Worm (Caenorhabditis elegans): Measurements from ENCODE around the gene srg-24.
A peak's percentile ranks its signal among the peaks of the same experiment; 100 is the strongest.

Gene srg-24

DNA sequence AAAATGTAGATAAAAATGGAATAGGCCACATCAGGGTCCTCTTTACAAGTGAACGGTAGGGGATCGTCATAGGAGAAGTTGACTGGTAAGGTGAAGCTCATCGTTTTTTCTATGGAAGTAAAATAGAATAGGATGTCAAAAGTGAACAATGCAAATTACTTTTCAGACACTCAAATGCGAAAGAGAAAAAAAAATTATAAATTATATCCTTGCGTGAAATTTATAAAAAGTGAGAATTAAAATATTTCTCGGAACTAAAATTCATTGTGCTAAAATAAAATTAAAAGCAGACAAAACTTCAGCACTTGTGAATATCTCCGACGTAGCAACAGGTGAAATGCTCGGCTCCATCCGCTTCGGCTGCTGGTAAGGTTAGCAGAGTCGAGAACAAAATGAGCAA, 7.1 kb downstream of the srg-24 start, which contains the start of gene srg-22:
Gene srg-22 (minus strand): TSS at position 101 of the 400 bp plus-strand sequence.
- no peak for TF ChIP-seq egl-18 (GFP tag; IDR thresholded peaks at IDR 0.05)
- TF ChIP-seq F52B5.7 (tag; optimal IDR thresholded peaks at IDR 0.05) = no peak
- no peak for TF ChIP-seq C17E4.6 (GFP tag; IDR thresholded peaks at IDR 0.05)
- no peak for TF ChIP-seq sea-2 (GFP tag; IDR thresholded peaks at IDR 0.05)
- no peak for TF ChIP-seq ZK185.1 (tag; optimal IDR thresholded peaks at IDR 0.05; ENCODE audit: poor library complexity, severe bottlenecking)
- TF ChIP-seq hmg-20 (GFP tag; IDR thresholded peaks at IDR 0.05) = no peak
- TF ChIP-seq F10E7.11 (tag; optimal IDR thresholded peaks at IDR 0.05) = no peak
- TF ChIP-seq attf-5 (GFP tag; optimal IDR thresholded peaks at IDR 0.05) = no peak
- no peak for TF ChIP-seq tbx-9 (tag; optimal IDR thresholded peaks at IDR 0.05; ENCODE audit: borderline replicate concordance)

DNA sequence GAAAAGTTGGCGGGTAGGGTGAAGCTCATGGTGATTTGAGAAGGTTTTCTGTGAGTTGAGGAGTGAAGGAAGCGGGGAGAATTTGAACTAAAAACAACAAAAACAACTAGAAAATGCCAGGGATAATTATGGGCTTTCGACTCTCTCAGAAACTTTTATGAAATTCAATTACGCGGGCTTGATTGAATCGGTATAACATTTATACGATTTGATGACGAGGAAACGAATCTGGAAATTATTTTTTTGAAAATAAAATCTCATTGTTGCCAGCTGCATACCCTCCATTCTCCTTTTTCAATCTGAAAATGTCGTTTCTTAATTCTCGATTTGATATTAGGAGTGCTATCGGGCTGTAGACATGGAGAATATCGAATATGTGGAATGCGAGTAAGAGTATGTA, 9.2 kb downstream of the srg-24 start, which contains the start of gene srg-21:
Gene srg-21 (minus strand): TSS at position 101 of the 400 bp plus-strand sequence.
- TF ChIP-seq lin-40 (tag; optimal IDR thresholded peaks at IDR 0.05) = no peak
- no peak for TF ChIP-seq attf-6 (GFP tag; IDR thresholded peaks at IDR 0.05)
- no peak for TF ChIP-seq hsf-1 (GFP tag; IDR thresholded peaks at IDR 0.05)
- no peak for TF ChIP-seq mxl-1 (tag; optimal IDR thresholded peaks at IDR 0.05)
- TF ChIP-seq unc-62 (GFP tag; optimal IDR thresholded peaks at IDR 0.05) = no peak
- TF ChIP-seq zim-3 (tag; optimal IDR thresholded peaks at IDR 0.05) = no peak
- TF ChIP-seq aptf-3 (GFP tag; IDR thresholded peaks at IDR 0.05) = no peak
- TF ChIP-seq egrh-3 (GFP tag; IDR thresholded peaks at IDR 0.05) = no peak
- TF ChIP-seq Y67H2A.10 (GFP tag; conservative IDR thresholded peaks at IDR 0.05) = no peak
- TF ChIP-seq Y95B8A.8 (GFP tag; IDR thresholded peaks at IDR 0.05) = no peak
- no peak for TF ChIP-seq athp-1 (tag; optimal IDR thresholded peaks at IDR 0.05)

DNA sequence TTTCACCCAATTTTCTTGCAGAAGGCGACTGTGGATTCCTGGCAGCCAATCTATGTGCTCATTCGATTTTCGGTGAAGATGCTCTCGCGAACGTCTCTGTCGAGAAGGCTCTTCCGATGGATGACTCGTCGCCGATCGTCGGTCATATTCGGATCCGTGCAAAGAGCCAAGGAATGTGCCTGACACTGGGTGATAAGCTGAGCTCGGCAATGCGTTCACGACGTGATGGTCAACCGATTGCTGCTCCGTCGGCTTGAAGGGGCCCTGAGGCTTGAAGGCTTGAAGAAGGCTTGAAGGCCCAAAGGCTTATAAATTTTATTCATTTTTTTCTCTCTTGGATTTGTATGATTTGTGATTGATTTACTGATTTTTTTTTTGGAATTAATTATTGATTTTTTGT, 13.3 kb downstream of the srg-24 start:
- TF ChIP-seq sptf-2 (GFP tag; optimal IDR thresholded peaks at IDR 0.05) (no peak), zfh-2 (GFP tag; conservative IDR thresholded peaks at IDR 0.05) (peak; percentile 67), snpc-3.4 (tag; optimal IDR thresholded peaks at IDR 0.05) (no peak)

DNA sequence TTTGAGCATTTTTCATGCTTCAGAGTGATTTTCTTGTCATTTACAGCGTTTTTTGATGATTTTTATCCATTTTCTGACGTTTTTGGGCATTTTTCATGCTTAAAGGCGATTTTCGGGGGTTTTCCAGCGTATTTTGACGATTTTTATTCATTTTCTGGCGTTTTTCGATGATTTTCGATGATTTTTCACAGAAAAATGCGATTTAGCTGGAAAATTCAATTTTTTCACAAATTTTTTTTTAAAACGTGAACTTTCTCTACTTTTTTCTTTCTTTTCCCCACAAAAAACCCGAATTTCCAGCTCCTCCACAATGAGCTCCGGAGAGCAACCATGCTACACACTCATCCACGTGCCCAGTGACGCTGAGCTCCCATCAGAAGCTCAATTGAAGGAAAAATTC, 21.9 kb downstream of the srg-24 start, which contains the start of gene copb-1:
Gene copb-1 (plus strand): TSS at position 301 of the 400 bp plus-strand sequence.
- TF ChIP-seq F10E7.11 (tag; optimal IDR thresholded peaks at IDR 0.05) = no peak
- no peak for TF ChIP-seq aptf-3 (GFP tag; IDR thresholded peaks at IDR 0.05)
- no peak for TF ChIP-seq madf-3 (GFP tag; IDR thresholded peaks at IDR 0.05)
- no peak for TF ChIP-seq snpc-1.1 (tag; optimal IDR thresholded peaks at IDR 0.05; ENCODE audit: insufficient read depth)
- TF ChIP-seq tlf-1 (GFP tag; optimal IDR thresholded peaks at IDR 0.05) = no peak
- TF ChIP-seq cebp-2 (GFP tag; IDR thresholded peaks at IDR 0.05) = no peak
- TF ChIP-seq sea-2 (GFP tag; IDR thresholded peaks at IDR 0.05) = no peak
- no peak for TF ChIP-seq die-1 (tag; optimal IDR thresholded peaks at IDR 0.05)
- no peak for TF ChIP-seq F57C9.4 (tag; optimal IDR thresholded peaks at IDR 0.05)
- TF ChIP-seq lin-54 (GFP tag; optimal IDR thresholded peaks at IDR 0.05) = no peak
- TF ChIP-seq lin-40 (tag; optimal IDR thresholded peaks at IDR 0.05) = no peak
- no peak for TF ChIP-seq lin-26 (GFP tag; IDR thresholded peaks at IDR 0.05)
- TF ChIP-seq ztf-22 (GFP tag; optimal IDR thresholded peaks at IDR 0.05) = no peak
- no peak for TF ChIP-seq nhr-179 (tag; optimal IDR thresholded peaks at IDR 0.05)
- no peak for TF ChIP-seq unc-130 (GFP tag; optimal IDR thresholded peaks at IDR 0.05)

All from whole organism, young adult.